Worm (Caenorhabditis elegans): ENCODE measurements around the gene C29F9.9.
"Not testable (repeated sequence)": the region's sequence is repeated elsewhere in the genome, so short reads cannot be mapped to it uniquely, and the experiment has no call there.

Gene C29F9.9

ce11 chrIII:117857-118256, 19.1 kb upstream of the C29F9.9 start:
- TF ChIP-seq ceh-62 (tag; optimal IDR thresholded peaks at IDR 0.05) (no peak), aha-1 (tag) (peak; percentile 91)

- peak in 1 of 2 experiments; percentile 59 for TF ChIP-seq unc-62 (GFP tag; optimal IDR thresholded peaks at IDR 0.05 in 1 of 2)
- TF ChIP-seq unc-62 (tag; optimal IDR thresholded peaks at IDR 0.05), result no peak
- no peak for TF ChIP-seq F37D6.2 (tag; optimal IDR thresholded peaks at IDR 0.05)
Measured at ce11 chrIII:117210-117609, 18.5 kb upstream of the C29F9.9 start, which contains the start of gene C29F9.5. Gene C29F9.5, plus strand, starts transcription at chrIII:117510.

- TF ChIP-seq unc-130 (GFP tag; optimal IDR thresholded peaks at IDR 0.05) (no peak), unc-39 (tag; optimal IDR thresholded peaks at IDR 0.05) (no peak), F37D6.2 (tag; optimal IDR thresholded peaks at IDR 0.05) (no peak), R02D3.7 (tag; optimal IDR thresholded peaks at IDR 0.05) (no peak), daf-19 (GFP tag; conservative IDR thresholded peaks at IDR 0.05) (no peak), dve-1 (tag; optimal IDR thresholded peaks at IDR 0.05; ENCODE audit: insufficient read depth) (no peak), unc-62 (GFP tag; optimal IDR thresholded peaks at IDR 0.05 in 1 of 2) (no peak), unc-62 (tag; optimal IDR thresholded peaks at IDR 0.05) (no peak), snpc-1.2 (GFP tag; IDR thresholded peaks at IDR 0.05) (no peak), ces-1 (GFP tag; optimal IDR thresholded peaks at IDR 0.05) (no peak), lin-39 (tag; optimal IDR thresholded peaks at IDR 0.05) (no peak), vab-7 (GFP tag; IDR thresholded peaks at IDR 0.05) (no peak), nhr-6 (tag; optimal IDR thresholded peaks at IDR 0.05) (no peak), nhr-25 (tag; optimal IDR thresholded peaks at IDR 0.05; ENCODE audit: borderline replicate concordance, insufficient read depth) (no peak), sdz-12 (GFP tag; optimal IDR thresholded peaks at IDR 0.05) (no peak), hlh-11 (tag; optimal IDR thresholded peaks at IDR 0.05) (no peak), dmd-6 (GFP tag; IDR thresholded peaks at IDR 0.05) (no peak), aha-1 (tag) (no peak), ztf-7 (tag; optimal IDR thresholded peaks at IDR 0.05) (no peak), pha-4 (GFP tag; IDR thresholded peaks at IDR 0.05) (no peak), pha-4 (tag; optimal IDR thresholded peaks at IDR 0.05) (no peak), arid-1 (GFP tag; conservative IDR thresholded peaks at IDR 0.05) (no peak)
Measured at ce11 chrIII:114603-115002, 15.9 kb upstream of the C29F9.9 start, which contains the start of gene C29F9.6. Gene C29F9.6, plus strand, starts transcription at chrIII:114903.

ce11 chrIII:97018-97417, 1.7 kb downstream of the C29F9.9 start, which contains the start of gene C29F9.8:
Gene C29F9.8, minus strand, starts transcription at chrIII:97118.
- TF ChIP-seq nhr-42 (GFP tag; IDR thresholded peaks at IDR 0.05); Y48G9A.11 (GFP tag; IDR thresholded peaks at IDR 0.05); mxl-2 (GFP tag; conservative IDR thresholded peaks at IDR 0.05): not testable (repeated sequence)

- TF ChIP-seq fos-1 (tag; optimal IDR thresholded peaks at IDR 0.05) (no peak), nhr-42 (GFP tag; IDR thresholded peaks at IDR 0.05) (0 out of 2 replicates have a peak, but pooled peaks have one; percentile 29), nhr-11 (tag; optimal IDR thresholded peaks at IDR 0.05) (peak; percentile 8), hmg-1.1 (GFP tag; IDR thresholded peaks at IDR 0.05) (peak; percentile 51; the same call in 1 of the 2 replicates), hlh-30 (tag; optimal IDR thresholded peaks at IDR 0.05; ENCODE audit: insufficient read depth) (peak; percentile 40), ZK337.2 (GFP tag; IDR thresholded peaks at IDR 0.05) (no peak), mes-2 (tag; optimal IDR thresholded peaks at IDR 0.05; ENCODE audit: poor library complexity, severe bottlenecking) (peak; percentile 41), hlh-11 (tag; optimal IDR thresholded peaks at IDR 0.05) (peak; percentile 26), hif-1 (tag; optimal IDR thresholded peaks at IDR 0.05) (no peak), lsy-2 (tag; optimal IDR thresholded peaks at IDR 0.05) (peak in 1 of 2 experiments; percentile 16), zip-11 (GFP tag; IDR thresholded peaks at IDR 0.05) (no peak), gei-8 (GFP tag; optimal IDR thresholded peaks at IDR 0.05) (peak; percentile 10)
Measured at ce11 chrIII:96196-96595, 2.5 kb downstream of the C29F9.9 start.

All from whole organism, L4 larva.